Fruit fly (Drosophila melanogaster) whole organism, wandering third instar larva: ENCODE data around the gene CG6865.

ENCODE experiments used
- Abd-B ChIP-seq: fragments of >200 bp; optimal IDR thresholded peaks from 2 replicates; lab custom pipeline; 2017; ENCODE audit warnings: missing biosample characterization, missing genetic modification characterization
- CG32264 ChIP-seq: fragments of 200-800 bp; sonication (Bioruptor generic); optimal IDR thresholded peaks from 2 replicates; lab custom pipeline; 2016; ENCODE audit warnings: missing biosample characterization, missing genetic modification characterization
- CG9705 ChIP-seq: fragments of 200-800 bp; sonication (Bioruptor generic); optimal IDR thresholded peaks from 2 replicates; lab custom pipeline; 2018; ENCODE audit warnings: missing biosample characterization, mild to moderate bottlenecking, missing genetic modification characterization
- CrebA ChIP-seq: fragments of 200-800 bp; sonication (Bioruptor generic); optimal IDR thresholded peaks from 2 replicates; lab custom pipeline; 2016; ENCODE audit warnings: missing biosample characterization, mild to moderate bottlenecking, missing genetic modification characterization, borderline replicate concordance
- Dfd ChIP-seq: fragments of >200 bp; optimal IDR thresholded peaks from 2 replicates; lab custom pipeline; 2017; ENCODE audit warnings: missing biosample characterization, missing genetic modification characterization
- Dif ChIP-seq: fragments of 200-275, 200-300 bp; sonication (Bioruptor generic); optimal IDR thresholded peaks from 2 replicates; lab custom pipeline; 2018; ENCODE audit warnings: missing biosample characterization, missing genetic modification characterization; ENCODE audit not compliant: partially characterized antibody
- GATAd ChIP-seq: sonication (Bioruptor generic); optimal IDR thresholded peaks from 2 replicates; lab custom pipeline; 2016; ENCODE audit warnings: missing biosample characterization, missing genetic modification characterization
- HLH106 ChIP-seq: fragments of 200-800 bp; optimal IDR thresholded peaks from 3 replicates; lab custom pipeline; 2019; ENCODE audit warnings: missing biosample characterization, mild to moderate bottlenecking, missing genetic modification characterization, moderate library complexity
- Hnf4 ChIP-seq: fragments of 200-800 bp; sonication (Bioruptor generic); optimal IDR thresholded peaks from 2 replicates; lab custom pipeline; 2016; ENCODE audit warnings: missing biosample characterization, mild to moderate bottlenecking, missing genetic modification characterization
- Hr78 ChIP-seq: fragments of >200 bp; optimal IDR thresholded peaks from 2 replicates; lab custom pipeline; 2017; ENCODE audit warnings: missing biosample characterization, missing genetic modification characterization
- Hr83 ChIP-seq: fragments of 200-300 bp; sonication (Bioruptor generic); optimal IDR thresholded peaks from 2 replicates; lab custom pipeline; 2016; ENCODE audit warnings: missing biosample characterization, mild to moderate bottlenecking, missing genetic modification characterization, moderate library complexity; ENCODE audit not compliant: poor library complexity, severe bottlenecking
- Jra ChIP-seq: sonication (Bioruptor generic); optimal IDR thresholded peaks from 2 replicates; lab custom pipeline; 2016; ENCODE audit warnings: missing biosample characterization, missing genetic modification characterization
- Mio ChIP-seq: sonication (Bioruptor generic); optimal IDR thresholded peaks from 2 replicates; lab custom pipeline; 2016; ENCODE audit warnings: missing biosample characterization, missing genetic modification characterization
- Myc ChIP-seq: fragments of >200 bp; optimal IDR thresholded peaks from 2 replicates; lab custom pipeline; 2017
- N ChIP-seq: fragments of >200 bp; optimal IDR thresholded peaks from 2 replicates; lab custom pipeline; 2018; ENCODE audit warnings: missing biosample characterization, missing external identifiers, missing genetic modification characterization
- OdsH ChIP-seq: fragments of 200-800 bp; sonication (Bioruptor generic); optimal IDR thresholded peaks from 2 replicates; lab custom pipeline; 2016; ENCODE audit warnings: missing biosample characterization, mild to moderate bottlenecking, missing genetic modification characterization
- Rel ChIP-seq, 2 experiments: fragments of 200-800 bp; sonication (Bioruptor generic) in 1 of 2; optimal IDR thresholded peaks; 2 replicates in 1 of 2; 3 replicates in 1 of 2; lab custom pipeline; 2016 to 2019; ENCODE audit warnings: mild to moderate bottlenecking in 2 of 2, missing biosample characterization in 2 of 2, missing genetic modification characterization in 2 of 2, moderate library complexity in 1 of 2
- Sp1 ChIP-seq: fragments of 200-800 bp; sonication (Bioruptor generic); optimal IDR thresholded peaks from 3 replicates; lab custom pipeline; 2019; ENCODE audit warnings: missing biosample characterization, mild to moderate bottlenecking, missing genetic modification characterization, moderate library complexity
- Vsx2 ChIP-seq: fragments of 200-300, 225-300 bp; sonication (Bioruptor generic); optimal IDR thresholded peaks from 2 replicates; lab custom pipeline; 2018; ENCODE audit warnings: missing biosample characterization, missing genetic modification characterization; ENCODE audit not compliant: partially characterized antibody
- br ChIP-seq: fragments of 200-800 bp; sonication (Bioruptor generic); optimal IDR thresholded peaks from 2 replicates; lab custom pipeline; 2016; ENCODE audit warnings: missing biosample characterization, missing genetic modification characterization
- brk ChIP-seq: fragments of 200-800 bp; sonication (Bioruptor generic); optimal IDR thresholded peaks from 2 replicates; lab custom pipeline; 2016; ENCODE audit warnings: missing biosample characterization, mild to moderate bottlenecking, missing genetic modification characterization
- dl ChIP-seq, 2 experiments: fragments of 175-275, 200-275 bp in 1 of 2; fragments of 200-275 bp in 1 of 2; sonication (Bioruptor generic); optimal IDR thresholded peaks; lab custom pipeline; 2018; ENCODE audit warnings: mild to moderate bottlenecking in 2 of 2, missing biosample characterization in 2 of 2, missing genetic modification characterization in 2 of 2, moderate library complexity in 2 of 2; ENCODE audit not compliant: partially characterized antibody in 2 of 2, insufficient read depth in 1 of 2
- dmrt93B ChIP-seq: fragments of 200-800 bp; sonication (Bioruptor generic); optimal IDR thresholded peaks from 2 replicates; lab custom pipeline; 2018; ENCODE audit warnings: missing biosample characterization, mild to moderate bottlenecking, missing genetic modification characterization
- dsf ChIP-seq: sonication (Bioruptor generic); optimal IDR thresholded peaks from 2 replicates; lab custom pipeline; 2016; ENCODE audit warnings: missing biosample characterization, missing genetic modification characterization, borderline replicate concordance
- ey ChIP-seq: fragments of 200-800 bp; sonication (Bioruptor generic); optimal IDR thresholded peaks from 2 replicates; lab custom pipeline; 2016; ENCODE audit warnings: missing biosample characterization, missing genetic modification characterization
- foxo ChIP-seq, 2 experiments: fragments of 200-800 bp; sonication (Bioruptor generic); optimal IDR thresholded peaks; 2 replicates in 1 of 2; 3 replicates in 1 of 2; lab custom pipeline; 2016 to 2017; ENCODE audit warnings: missing biosample characterization in 2 of 2, missing genetic modification characterization in 2 of 2
- fru ChIP-seq: fragments of 200-800 bp; sonication (Bioruptor generic); optimal IDR thresholded peaks from 3 replicates; lab custom pipeline; 2016; ENCODE audit warnings: missing biosample characterization, mild to moderate bottlenecking, missing genetic modification characterization
- h ChIP-seq: fragments of 200-800 bp; sonication (Bioruptor generic); optimal IDR thresholded peaks from 3 replicates; lab custom pipeline; 2016; ENCODE audit warnings: missing biosample characterization, mild to moderate bottlenecking, missing genetic modification characterization
- jim ChIP-seq: fragments of 175-275, 200-325 bp; sonication (Bioruptor generic); optimal IDR thresholded peaks from 2 replicates; lab custom pipeline; 2016; ENCODE audit warnings: missing biosample characterization, mild to moderate bottlenecking, missing genetic modification characterization
- lola ChIP-seq: fragments of >200 bp; optimal IDR thresholded peaks from 2 replicates; lab custom pipeline; 2017; ENCODE audit warnings: missing biosample characterization, missing genetic modification characterization
- pan ChIP-seq: fragments of >200 bp; optimal IDR thresholded peaks from 2 replicates; lab custom pipeline; 2017
- psq ChIP-seq: fragments of 200-800 bp; sonication (Bioruptor generic); optimal IDR thresholded peaks from 3 replicates; lab custom pipeline; 2017; ENCODE audit warnings: missing biosample characterization, mild to moderate bottlenecking, missing genetic modification characterization, moderate library complexity
- rgr ChIP-seq: fragments of 200-800 bp; sonication (Bioruptor generic); optimal IDR thresholded peaks from 3 replicates; lab custom pipeline; 2016; ENCODE audit warnings: missing biosample characterization, mild to moderate bottlenecking, missing genetic modification characterization
- sage ChIP-seq: fragments of 200-800 bp; sonication (Bioruptor generic); optimal IDR thresholded peaks from 2 replicates; lab custom pipeline; 2016; ENCODE audit warnings: missing biosample characterization, mild to moderate bottlenecking, missing genetic modification characterization
- sv ChIP-seq: fragments of 200-800 bp; sonication (Bioruptor generic); optimal IDR thresholded peaks from 3 replicates; lab custom pipeline; 2016; ENCODE audit warnings: missing biosample characterization, missing genetic modification characterization
- tai ChIP-seq: sonication (Bioruptor generic); optimal IDR thresholded peaks from 2 replicates; lab custom pipeline; 2016; ENCODE audit warnings: missing biosample characterization, missing genetic modification characterization
- usp ChIP-seq: fragments of >200 bp; optimal IDR thresholded peaks from 2 replicates; lab custom pipeline; 2017; ENCODE audit warnings: missing biosample characterization, missing genetic modification characterization
- woc ChIP-seq: sonication (Bioruptor generic); optimal IDR thresholded peaks from 2 replicates; lab custom pipeline; 2016; ENCODE audit warnings: missing biosample characterization, mild to moderate bottlenecking, missing genetic modification characterization

Gene CG6865

dm6 chr3L:18890283-18891175 lies 27.1 kb downstream of the CG6865 start, which contains the start of gene CG3961:
CG3961 (minus strand) TSS chr3L:18890483.
- TF ChIP-seq Jra (GFP tag; lab: Kevin White, UChicago) (peak; percentile 84), dsf (GFP tag; lab: Kevin White, UChicago) (peak; percentile 88), sv (peak; percentile 94), tai (peak; percentile 89), usp (GFP tag; lab: Kevin White, UChicago) (no peak), Myc (lab: Kevin White, UChicago) (no peak), Hnf4 (peak; percentile 91), Dfd (GFP tag; lab: Kevin White, UChicago) (peak; percentile 97), GATAd (GFP tag; lab: Kevin White, UChicago) (no peak), brk (GFP tag; lab: Kevin White, UChicago) (peak; percentile 96), HLH106 (tag; lab: Kevin White, UChicago) (peak; percentile 99), rgr (GFP tag; lab: Kevin White, UChicago) (peak; percentile 98), Vsx2 (GFP tag; lab: Kevin White, UChicago) (no peak), woc (GFP tag; lab: Kevin White, UChicago) (peak; percentile 90), jim (GFP tag; lab: Kevin White, UChicago) (no peak), psq (GFP tag; lab: Kevin White, UChicago) (peak; percentile 98), sage (GFP tag; lab: Kevin White, UChicago) (peak; percentile 89), N (GFP tag; lab: Kevin White, UChicago) (no peak), Hr78 (GFP tag; lab: Kevin White, UChicago) (no peak), foxo (GFP tag; optimal IDR thresholded peaks at IDR 0.05; lab: Kevin White, UChicago) (peak in 1 of 2 experiments; percentile 99), Sp1 (peak; percentile 99), Dif (GFP tag; lab: Kevin White, UChicago) (peak; percentile 93), dmrt93B (GFP tag; lab: Kevin White, UChicago) (peak; percentile 93), CG9705 (GFP tag; lab: Kevin White, UChicago) (peak; percentile 90), h (GFP tag; lab: Kevin White, UChicago) (peak; percentile 97), Mio (peak; percentile 61), pan (lab: Kevin White, UChicago) (no peak), fru (GFP tag; lab: Kevin White, UChicago) (peak; percentile 97), ey (GFP tag; lab: Kevin White, UChicago) (peak; percentile 95), lola (GFP tag; lab: Kevin White, UChicago) (no peak), dl (GFP tag; optimal IDR thresholded peaks at IDR 0.05; lab: Kevin White, UChicago; ENCODE audit: insufficient read depth in 1 of 2, partially characterized antibody in 2 of 2) (peak; percentile 89 to 90), OdsH (GFP tag; lab: Kevin White, UChicago) (peak; percentile 99), Rel (GFP tag; optimal IDR thresholded peaks at IDR 0.05; lab: Kevin White, UChicago) (peak; percentile 86), Rel (tag; optimal IDR thresholded peaks at IDR 0.05; lab: Kevin White, UChicago) (peak; percentile 82), CrebA (GFP tag; lab: Kevin White, UChicago) (peak; percentile 82), CG32264 (GFP tag; lab: Kevin White, UChicago) (peak; percentile 67), Hr83 (GFP tag; lab: Kevin White, UChicago) (peak; percentile 34), br (GFP tag; lab: Kevin White, UChicago) (peak; percentile 95), Abd-B (no peak)

dm6 chr3L:18891986-18892385 lies 28.5 kb downstream of the CG6865 start, which contains the start of gene NijB:
NijB (plus strand) TSS chr3L:18892383.
- TF ChIP-seq Jra (GFP tag; lab: Kevin White, UChicago) (no peak), N (GFP tag; lab: Kevin White, UChicago) (no peak), CrebA (GFP tag; lab: Kevin White, UChicago) (no peak), dl (GFP tag; optimal IDR thresholded peaks at IDR 0.05; lab: Kevin White, UChicago; ENCODE audit: insufficient read depth in 1 of 2, partially characterized antibody in 2 of 2) (no peak), Myc (lab: Kevin White, UChicago) (peak; percentile 69), jim (GFP tag; lab: Kevin White, UChicago) (peak; percentile 19), woc (GFP tag; lab: Kevin White, UChicago) (no peak), Dif (GFP tag; lab: Kevin White, UChicago) (peak; percentile 6), Hr78 (GFP tag; lab: Kevin White, UChicago) (no peak), Rel (GFP tag; optimal IDR thresholded peaks at IDR 0.05; lab: Kevin White, UChicago) (no peak), Rel (tag; optimal IDR thresholded peaks at IDR 0.05; lab: Kevin White, UChicago) (peak; percentile 69), Mio (no peak), tai (peak; percentile 27), sage (GFP tag; lab: Kevin White, UChicago) (peak; percentile 5)
